Worm (Caenorhabditis elegans) whole organism, L2 larva: ENCODE measurements around the gene C33F10.11.

ENCODE experiments used
- aly-2 ChIP-seq: fragments of 150-350 bp; optimal IDR thresholded peaks from 2 replicates; lab custom pipeline; 2014; ENCODE audit warnings: missing biosample characterization, missing genetic modification characterization
- mbf-1 ChIP-seq: sonication (generic microtip); optimal IDR thresholded peaks from 2 replicates; lab custom pipeline; 2017; ENCODE audit warnings: missing biosample characterization, missing genetic modification characterization
- skn-1 ChIP-seq: sonication (generic microtip); optimal IDR thresholded peaks from 2 replicates; lab custom pipeline; 2017; ENCODE audit warnings: missing biosample characterization, missing genetic modification characterization

DNA sequence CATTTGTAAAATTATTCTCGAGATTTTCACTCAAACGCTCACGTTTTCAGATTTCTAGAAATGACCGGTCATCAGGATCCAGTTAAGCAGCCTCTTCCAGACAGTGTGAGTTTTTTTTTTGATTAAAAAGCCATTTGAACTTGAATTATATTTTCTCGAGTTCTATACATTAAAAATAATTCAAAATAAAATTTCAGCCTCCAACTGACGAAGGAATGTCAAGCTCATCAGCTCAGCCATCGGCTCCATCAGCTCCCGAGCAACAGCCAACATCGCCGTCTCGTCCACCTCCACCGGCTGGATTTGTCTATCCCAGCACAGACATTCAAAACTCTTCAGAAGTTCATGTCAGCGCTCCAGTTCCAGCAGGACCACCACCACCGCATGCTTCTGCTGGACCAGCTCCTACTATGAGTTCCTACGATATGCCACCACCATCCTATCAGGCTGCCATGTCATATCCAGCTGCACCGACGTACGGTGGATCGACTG, 23.3 kb upstream of the C33F10.11 start, which contains the start of gene F11G11.5:
- TF ChIP-seq skn-1 (tag; lab: Kevin White, UChicago) (no peak), mbf-1 (tag; lab: Kevin White, UChicago) (no peak), aly-2 (tag; lab: Kevin White, UChicago) (no peak)
